Worm (Caenorhabditis elegans) whole organism, L3 larva: ENCODE measurements around the gene Y55F3C.17.

Source experiments
- ama-1 ChIP-seq: fragments of 150-350 bp; optimal IDR thresholded peaks from 2 replicates; lab custom pipeline; 2018
- ceh-28 ChIP-seq: fragments of 150-350 bp; optimal IDR thresholded peaks from 2 replicates; lab custom pipeline; 2014; ENCODE audit warnings: missing biosample characterization, missing genetic modification reagents, missing genetic modification characterization
- ceh-82 ChIP-seq: fragments of 150-350 bp; optimal IDR thresholded peaks from 2 replicates; lab custom pipeline; 2014; ENCODE audit warnings: missing biosample characterization, missing genetic modification characterization
- elt-3 ChIP-seq, 3 experiments: fragments of 150-350 bp in 1 of 3; sonication (generic microtip) in 2 of 3; optimal IDR thresholded peaks; 2 replicates in 2 of 3; 4 replicates in 1 of 3; lab custom pipeline; 2014 to 2017; ENCODE audit warnings: missing biosample characterization in 3 of 3, missing genetic modification characterization in 3 of 3
- mdl-1 ChIP-seq: fragments of 150-350 bp; optimal IDR thresholded peaks from 2 replicates; lab custom pipeline; 2014; ENCODE audit warnings: missing biosample characterization, missing genetic modification characterization
- mml-1 ChIP-seq: fragments of 150-350 bp; sonication (generic microtip); optimal IDR thresholded peaks from 3 replicates; lab custom pipeline; 2014; ENCODE audit warnings: missing biosample characterization, missing genetic modification characterization
- nhr-12 ChIP-seq: fragments of 150-350 bp; optimal IDR thresholded peaks from 2 replicates; lab custom pipeline; 2014; ENCODE audit warnings: missing biosample characterization, missing genetic modification characterization
- nhr-28 ChIP-seq: fragments of 150-350 bp; optimal IDR thresholded peaks from 2 replicates; lab custom pipeline; 2014; ENCODE audit warnings: missing biosample characterization, missing genetic modification characterization
- nhr-43 ChIP-seq: sonication (generic microtip); optimal IDR thresholded peaks from 2 replicates; lab custom pipeline; 2016; ENCODE audit warnings: mild to moderate bottlenecking, missing genetic modification characterization, missing compliant biosample characterization; ENCODE audit not compliant: poor library complexity, severe bottlenecking
- nhr-77 ChIP-seq: fragments of 150-350 bp; optimal IDR thresholded peaks from 2 replicates; lab custom pipeline; 2014; ENCODE audit warnings: missing biosample characterization, missing genetic modification characterization
- skn-1 ChIP-seq: fragments of 150-350 bp; optimal IDR thresholded peaks from 2 replicates; lab custom pipeline; 2014; ENCODE audit warnings: missing biosample characterization, missing genetic modification characterization
- unc-62 ChIP-seq: fragments of 150-350 bp; sonication (generic microtip); optimal IDR thresholded peaks from 4 replicates; lab custom pipeline; 2014; ENCODE audit warnings: missing biosample characterization, missing genetic modification reagents, missing genetic modification characterization
- zag-1 ChIP-seq: fragments of 150-350 bp; optimal IDR thresholded peaks from 2 replicates; lab custom pipeline; 2014; ENCODE audit warnings: missing biosample characterization, missing genetic modification characterization
- ztf-4 ChIP-seq: fragments of 150-350 bp; optimal IDR thresholded peaks from 2 replicates; lab custom pipeline; 2014; ENCODE audit warnings: missing biosample characterization, missing genetic modification characterization

DNA sequence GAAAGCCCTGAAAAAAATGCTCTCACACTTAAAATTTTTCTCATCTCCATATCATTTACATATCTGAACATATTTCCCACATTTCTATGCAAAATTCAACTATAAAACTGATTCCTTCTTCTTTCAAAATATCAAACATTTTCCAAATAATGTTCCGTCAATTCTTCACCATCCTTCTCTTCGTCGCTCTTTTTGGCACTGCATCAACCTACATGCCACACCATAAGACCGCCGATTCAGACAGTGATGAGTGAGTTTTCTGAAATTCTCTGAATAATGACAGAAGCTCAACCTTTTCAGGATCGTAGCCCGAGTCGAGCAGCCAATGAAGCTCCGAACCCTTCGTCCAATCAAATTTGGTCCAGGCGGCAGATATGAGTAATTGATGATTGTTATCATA lies 21.9 kb downstream of the Y55F3C.17 start, which contains the start of gene K11H12.5:
- TF ChIP-seq ama-1 (lab: Kevin White, UChicago) = no peak
- no peak for TF ChIP-seq unc-62 (GFP tag; lab: Kevin White, UChicago)
- TF ChIP-seq ceh-82 = no peak
- no peak for TF ChIP-seq nhr-28
- no peak for TF ChIP-seq elt-3 (tag; optimal IDR thresholded peaks at IDR 0.05; lab: Kevin White, UChicago)
- no peak for TF ChIP-seq ztf-4 (tag; lab: Kevin White, UChicago)
- no peak for TF ChIP-seq nhr-12 (tag; lab: Kevin White, UChicago)
- no peak for TF ChIP-seq skn-1 (tag; lab: Kevin White, UChicago)
- TF ChIP-seq ceh-28 (tag; lab: Kevin White, UChicago) = no peak
- TF ChIP-seq zag-1 (tag; lab: Kevin White, UChicago) = no peak
- no peak for TF ChIP-seq mml-1
- TF ChIP-seq nhr-77 = no peak
- TF ChIP-seq nhr-43 = no peak
- no peak for TF ChIP-seq mdl-1 (tag; lab: Kevin White, UChicago)
